Fruit fly (Drosophila melanogaster) whole organism, embryonic: ENCODE results near the gene Cubn.

Experiments used
- Atf6 ChIP-seq: fragments of 200-800 bp; sonication (Bioruptor generic); IDR thresholded peaks from 2 replicates; pipeline ENCODE4 v1.3.6; 2022; ENCODE audit warnings: missing biosample characterization, missing genetic modification characterization
- BtbVII ChIP-seq: fragments of 200-800 bp; sonication (Bioruptor generic); optimal IDR thresholded peaks from 3 replicates; lab custom pipeline; 2017; ENCODE audit warnings: missing biosample characterization, mild to moderate bottlenecking, missing genetic modification characterization
- CG11093 ChIP-seq: fragments of 200-800 bp; sonication (Bioruptor generic); IDR thresholded peaks from 3 replicates; pipeline ENCODE4 v1.3.6; 2022; ENCODE audit warnings: missing biosample characterization, missing genetic modification characterization
- CG11723 ChIP-seq: fragments of 200-800 bp; sonication (Bioruptor generic); optimal IDR thresholded peaks from 2 replicates; lab custom pipeline; 2017; ENCODE audit warnings: missing biosample characterization, mild to moderate bottlenecking, missing genetic modification characterization
- CG12219 ChIP-seq: fragments of 200-800 bp; sonication (Bioruptor generic); optimal IDR thresholded peaks from 3 replicates; lab custom pipeline; 2018; ENCODE audit warnings: missing biosample characterization, mild to moderate bottlenecking, missing genetic modification characterization
- CG15269 ChIP-seq: fragments of 200-800 bp; sonication (Bioruptor generic); optimal IDR thresholded peaks from 2 replicates; lab custom pipeline; 2018; ENCODE audit warnings: missing biosample characterization, mild to moderate bottlenecking, missing genetic modification characterization, moderate library complexity
- CG15479 ChIP-seq: fragments of 200-800 bp; sonication (Bioruptor generic); optimal IDR thresholded peaks from 3 replicates; lab custom pipeline; 2019; ENCODE audit warnings: missing biosample characterization, mild to moderate bottlenecking, missing genetic modification characterization, moderate library complexity
- CG1647 ChIP-seq: fragments of 200-800 bp; sonication (Bioruptor generic); optimal IDR thresholded peaks from 3 replicates; lab custom pipeline; 2016; ENCODE audit warnings: missing biosample characterization, missing genetic modification characterization
- CG17359 ChIP-seq: fragments of 200-800 bp; sonication (Bioruptor generic); optimal IDR thresholded peaks from 3 replicates; lab custom pipeline; 2018; ENCODE audit warnings: missing biosample characterization, mild to moderate bottlenecking, missing genetic modification characterization, moderate library complexity
- CG18599 ChIP-seq: fragments of 200-800 bp; sonication (Bioruptor generic); optimal IDR thresholded peaks from 3 replicates; lab custom pipeline; 2017; ENCODE audit warnings: missing biosample characterization, missing genetic modification characterization, mild to moderate bottlenecking, moderate library complexity, missing genetic modification reagents
- CG2116 ChIP-seq: fragments of 200-800 bp; sonication (Bioruptor generic); optimal IDR thresholded peaks from 3 replicates; lab custom pipeline; 2018; ENCODE audit warnings: missing biosample characterization, mild to moderate bottlenecking, missing genetic modification characterization
- CG3065 ChIP-seq: fragments of 200-800 bp; sonication (Bioruptor generic); optimal IDR thresholded peaks from 2 replicates; lab custom pipeline; 2016; ENCODE audit warnings: missing biosample characterization, missing genetic modification characterization
- CG31441 ChIP-seq: fragments of 200-800 bp; sonication (Bioruptor generic); IDR thresholded peaks from 2 replicates; pipeline ENCODE4 v1.3.6; 2022; ENCODE audit warnings: missing biosample characterization, missing genetic modification characterization
- CG3281 ChIP-seq: fragments of 200-800 bp; sonication (Bioruptor generic); optimal IDR thresholded peaks from 3 replicates; lab custom pipeline; 2017; ENCODE audit warnings: missing biosample characterization, mild to moderate bottlenecking, missing genetic modification characterization
- CG42726 ChIP-seq: fragments of 200-800 bp; sonication (Bioruptor generic); IDR thresholded peaks from 2 replicates; pipeline ENCODE4 v1.3.6; 2022; ENCODE audit warnings: missing biosample characterization, missing genetic modification characterization; ENCODE audit not compliant: partially characterized antibody
- CG6272 ChIP-seq: fragments of 200-800 bp; sonication (Bioruptor generic); IDR thresholded peaks from 2 replicates; pipeline ENCODE4 v1.3.6; 2022; ENCODE audit warnings: missing biosample characterization, missing genetic modification characterization
- CG6765 ChIP-seq: fragments of 200-800 bp; sonication (Bioruptor generic); optimal IDR thresholded peaks from 3 replicates; lab custom pipeline; 2017; ENCODE audit warnings: missing biosample characterization, mild to moderate bottlenecking, missing genetic modification characterization
- CG7786 ChIP-seq: fragments of 200-800 bp; sonication (Bioruptor generic); optimal IDR thresholded peaks from 2 replicates; lab custom pipeline; 2016; ENCODE audit warnings: missing biosample characterization, missing genetic modification characterization
- CG7839 ChIP-seq: fragments of 200-800 bp; sonication (Bioruptor generic); optimal IDR thresholded peaks from 3 replicates; lab custom pipeline; 2018; ENCODE audit warnings: missing biosample characterization, mild to moderate bottlenecking, missing genetic modification characterization, moderate library complexity
- CG7987 ChIP-seq: fragments of 200-800 bp; sonication (Bioruptor generic); optimal IDR thresholded peaks from 2 replicates; lab custom pipeline; 2018; ENCODE audit warnings: missing biosample characterization, mild to moderate bottlenecking, missing genetic modification characterization, moderate library complexity
- CG8281 ChIP-seq: fragments of 200-800 bp; sonication (Bioruptor generic); optimal IDR thresholded peaks from 2 replicates; lab custom pipeline; 2018; ENCODE audit warnings: missing biosample characterization, mild to moderate bottlenecking, missing genetic modification characterization, moderate library complexity
- CG8388 ChIP-seq: fragments of 200-800 bp; sonication (Bioruptor generic); optimal IDR thresholded peaks from 2 replicates; lab custom pipeline; 2019; ENCODE audit warnings: missing biosample characterization, mild to moderate bottlenecking, missing genetic modification characterization, moderate library complexity
- CG8478 ChIP-seq: fragments of >200 bp; optimal IDR thresholded peaks from 2 replicates; lab custom pipeline; 2018
- D19A ChIP-seq: fragments of 200-800 bp; optimal IDR thresholded peaks from 3 replicates; lab custom pipeline; 2019; ENCODE audit warnings: missing biosample characterization, mild to moderate bottlenecking, missing genetic modification characterization, moderate library complexity
- Dfd ChIP-seq, 2 experiments: fragments of >200 bp; optimal IDR thresholded peaks; 2 replicates each; lab custom pipeline; 2017; ENCODE audit warnings: missing biosample characterization in 2 of 2, missing genetic modification characterization in 2 of 2
- Dip3 ChIP-seq: fragments of 200-800 bp; sonication (Bioruptor generic); optimal IDR thresholded peaks from 3 replicates; lab custom pipeline; 2016; ENCODE audit warnings: missing biosample characterization, missing genetic modification characterization
- Doc2 ChIP-seq: fragments of 200-800 bp; sonication (Bioruptor generic); IDR thresholded peaks from 2 replicates; pipeline ENCODE4 v1.3.6; 2022; ENCODE audit warnings: missing biosample characterization, missing genetic modification characterization
- H15 ChIP-seq: fragments of 200-800 bp; sonication (Bioruptor generic); IDR thresholded peaks from 3 replicates; pipeline ENCODE4 v1.3.6; 2022; ENCODE audit warnings: missing biosample characterization, missing genetic modification characterization
- HLH4C ChIP-seq: fragments of 200-800 bp; sonication (Bioruptor generic); IDR thresholded peaks from 3 replicates; pipeline ENCODE4 v1.3.6; 2022; ENCODE audit warnings: missing biosample characterization, missing genetic modification characterization; ENCODE audit not compliant: partially characterized antibody
- Rx ChIP-seq: fragments of 200-800 bp; sonication (Bioruptor generic); IDR thresholded peaks from 2 replicates; pipeline ENCODE4 v1.3.6; 2022; ENCODE audit warnings: missing biosample characterization, missing genetic modification characterization
- Taf1 ChIP-seq: fragments of 200-800 bp; sonication (Bioruptor generic); IDR thresholded peaks from 2 replicates; pipeline ENCODE4 v1.3.6; 2022; ENCODE audit warnings: missing biosample characterization, missing genetic modification characterization
- Tbp ChIP-seq: fragments of >200 bp; optimal IDR thresholded peaks from 2 replicates; lab custom pipeline; 2018; ENCODE audit warnings: missing biosample characterization, missing genetic modification characterization
- Vsx1 ChIP-seq: fragments of 200-800 bp; sonication (Bioruptor generic); optimal IDR thresholded peaks from 2 replicates; lab custom pipeline; 2017; ENCODE audit warnings: missing biosample characterization, mild to moderate bottlenecking, missing genetic modification characterization, missing genetic modification reagents
- bowl ChIP-seq: fragments of 200-800 bp; sonication (Bioruptor generic); IDR thresholded peaks from 2 replicates; pipeline ENCODE4 v1.3.6; 2022; ENCODE audit warnings: missing biosample characterization, missing genetic modification characterization
- chn ChIP-seq: fragments of 200-800 bp; sonication (Bioruptor generic); optimal IDR thresholded peaks from 2 replicates; lab custom pipeline; 2016; ENCODE audit warnings: missing biosample characterization, missing genetic modification characterization
- ci ChIP-seq: fragments of 200-800 bp; sonication (Bioruptor generic); IDR thresholded peaks from 3 replicates; pipeline ENCODE4 v1.3.6; 2022; ENCODE audit warnings: missing biosample characterization, missing genetic modification characterization
- danr ChIP-seq: fragments of 200-800 bp; sonication (Bioruptor generic); IDR thresholded peaks from 2 replicates; pipeline ENCODE4 v1.3.6; 2022; ENCODE audit warnings: missing biosample characterization, missing genetic modification characterization
- esg ChIP-seq: fragments of 200-800 bp; sonication (Bioruptor generic); conservative IDR thresholded peaks from 2 replicates; pipeline ENCODE4 v1.3.6; 2022; ENCODE audit warnings: missing biosample characterization, missing genetic modification characterization
- exex ChIP-seq: fragments of 200-800 bp; sonication (Bioruptor generic); optimal IDR thresholded peaks from 4 replicates; lab custom pipeline; 2018; ENCODE audit warnings: missing biosample characterization, mild to moderate bottlenecking, missing genetic modification characterization, moderate library complexity
- ham ChIP-seq: fragments of 200-800 bp; sonication (Bioruptor generic); IDR thresholded peaks from 2 replicates; pipeline ENCODE4 v1.3.6; 2022; ENCODE audit warnings: missing biosample characterization, missing genetic modification characterization
- her ChIP-seq: fragments of 200-800 bp; sonication (Bioruptor generic); optimal IDR thresholded peaks from 2 replicates; lab custom pipeline; 2016; ENCODE audit warnings: missing biosample characterization, missing genetic modification characterization
- ind ChIP-seq: fragments of 200-800 bp; sonication (Bioruptor generic); optimal IDR thresholded peaks from 3 replicates; lab custom pipeline; 2016; ENCODE audit warnings: missing biosample characterization, missing genetic modification characterization
- oc ChIP-seq: fragments of 200-800 bp; sonication (Bioruptor generic); optimal IDR thresholded peaks from 2 replicates; lab custom pipeline; 2018; ENCODE audit warnings: missing biosample characterization, mild to moderate bottlenecking, missing genetic modification characterization, moderate library complexity
- pita ChIP-seq: fragments of 200-800 bp; sonication (Bioruptor generic); optimal IDR thresholded peaks from 2 replicates; lab custom pipeline; 2017; ENCODE audit warnings: missing biosample characterization, mild to moderate bottlenecking, missing genetic modification characterization
- rib ChIP-seq: fragments of 200-800 bp; sonication (Bioruptor generic); IDR thresholded peaks from 2 replicates; pipeline ENCODE4 v1.3.6; 2022; ENCODE audit warnings: missing biosample characterization, missing genetic modification characterization
- slbo ChIP-seq: fragments of 200-800 bp; sonication (Bioruptor generic); IDR thresholded peaks from 2 replicates; pipeline ENCODE4 v1.3.6; 2022; ENCODE audit warnings: missing biosample characterization, missing genetic modification characterization
- sna ChIP-seq: fragments of 200-800 bp; sonication (Bioruptor generic); IDR thresholded peaks from 2 replicates; pipeline ENCODE4 v1.3.6; 2022; ENCODE audit warnings: missing biosample characterization, missing genetic modification characterization; ENCODE audit not compliant: partially characterized antibody
- stc ChIP-seq: fragments of 200-800 bp; sonication (Bioruptor generic); IDR thresholded peaks from 2 replicates; pipeline ENCODE4 v1.3.6; 2022; ENCODE audit warnings: missing biosample characterization, missing genetic modification characterization
- trem ChIP-seq: fragments of 200-800 bp; optimal IDR thresholded peaks from 3 replicates; lab custom pipeline; 2019; ENCODE audit warnings: missing biosample characterization, mild to moderate bottlenecking, missing genetic modification characterization, moderate library complexity
- wor ChIP-seq: fragments of 200-800 bp; sonication (Bioruptor generic); IDR thresholded peaks from 2 replicates; pipeline ENCODE4 v1.3.6; 2022; ENCODE audit warnings: missing biosample characterization, missing genetic modification characterization
- zen ChIP-seq: fragments of 200-800 bp; sonication (Bioruptor generic); optimal IDR thresholded peaks from 3 replicates; lab custom pipeline; 2018; ENCODE audit warnings: missing biosample characterization, mild to moderate bottlenecking, missing genetic modification characterization, moderate library complexity

The Cubn gene

DNA sequence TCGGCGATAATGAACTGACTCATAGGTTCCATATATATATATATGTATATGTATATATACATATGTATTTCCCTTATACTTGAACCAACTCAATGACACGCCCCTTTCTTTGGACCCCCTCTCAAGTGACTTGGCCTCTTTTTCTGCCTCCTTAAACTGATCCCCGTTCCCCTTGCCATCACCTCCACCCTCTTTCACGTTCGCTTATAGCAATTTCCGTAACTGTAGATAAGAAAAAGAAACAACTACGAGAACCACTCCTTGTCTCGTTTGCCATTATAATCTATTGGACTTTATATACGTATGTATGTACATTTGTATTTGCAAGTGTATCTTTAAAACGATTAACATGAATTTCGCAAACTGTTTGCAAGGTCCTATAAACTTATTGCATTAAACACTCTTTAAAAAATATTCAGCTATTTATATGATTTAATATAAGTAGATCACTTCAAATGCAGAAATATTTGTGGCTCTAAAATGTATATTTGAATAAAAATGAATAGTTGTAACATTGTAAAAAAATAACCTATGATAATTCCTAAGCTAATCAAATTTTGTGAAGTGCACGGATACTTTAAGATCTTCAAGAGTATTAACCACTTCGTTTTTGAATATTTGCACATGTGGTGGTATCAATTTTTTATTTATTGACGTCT is 11.7 kb upstream of the Cubn start (continued):
- TF ChIP-seq CG7839 (tag; lab: Kevin White, UChicago) (peak; percentile 52), CG2116 (GFP tag; lab: Kevin White, UChicago) (no peak), CG3281 (peak; percentile 70), CG18599 (GFP tag; lab: Kevin White, UChicago) (peak; percentile 57), wor (GFP tag; lab: Robert Waterston, UW) (no peak), stc (no peak), CG12219 (no peak), ind (GFP tag; lab: Kevin White, UChicago) (no peak), CG1647 (GFP tag; lab: Kevin White, UChicago) (no peak), Rx (no peak), CG11723 (GFP tag; lab: Kevin White, UChicago) (no peak), Dfd (GFP tag; optimal IDR thresholded peaks at IDR 0.05; lab: Kevin White, UChicago) (no peak), sna (no peak), danr (no peak), exex (tag; lab: Kevin White, UChicago) (peak; percentile 72), D19A (tag; lab: Kevin White, UChicago) (peak; percentile 67), Vsx1 (GFP tag; lab: Kevin White, UChicago) (no peak), bowl (GFP tag; lab: Robert Waterston, UW) (no peak), ham (GFP tag; lab: Robert Waterston, UW) (no peak), CG8478 (lab: Kevin White, UChicago) (no peak), pita (GFP tag; lab: Kevin White, UChicago) (no peak), CG8281 (tag; lab: Kevin White, UChicago) (peak; percentile 10), Dip3 (GFP tag; lab: Kevin White, UChicago) (peak; percentile 23), CG3065 (no peak), CG6765 (no peak), rib (GFP tag; lab: Robert Waterston, UW) (no peak), trem (tag; lab: Kevin White, UChicago) (no peak), CG15269 (tag; lab: Kevin White, UChicago) (peak; percentile 6), Taf1 (GFP tag; lab: Robert Waterston, UW) (0 out of 2 replicates have a peak, but pooled peaks have one; percentile 13), CG17359 (tag; lab: Kevin White, UChicago) (no peak), Atf6 (GFP tag; lab: Robert Waterston, UW) (peak; percentile 44; the same call in 1 of the 2 replicates), her (no peak), CG6272 (GFP tag; lab: Robert Waterston, UW) (no peak), BtbVII (GFP tag; lab: Kevin White, UChicago) (no peak), CG31441 (GFP tag; lab: Robert Waterston, UW) (no peak), chn (GFP tag; lab: Kevin White, UChicago) (no peak), CG7987 (no peak), HLH4C (GFP tag; lab: Robert Waterston, UW) (no peak), CG42726 (GFP tag; lab: Robert Waterston, UW) (no peak), Doc2 (no peak), CG7786 (GFP tag; lab: Kevin White, UChicago) (no peak), oc (tag; lab: Kevin White, UChicago) (no peak), H15 (GFP tag; lab: Robert Waterston, UW) (no peak), Tbp (GFP tag; lab: Kevin White, UChicago) (no peak), zen (tag; lab: Kevin White, UChicago) (no peak), ci (no peak), esg (GFP tag; lab: Robert Waterston, UW) (no peak), CG8388 (GFP tag; lab: Kevin White, UChicago) (no peak), CG11093 (GFP tag; lab: Robert Waterston, UW) (no peak), slbo (GFP tag; lab: Robert Waterston, UW) (peak; percentile 33), CG15479 (GFP tag; lab: Kevin White, UChicago) (no peak)
